Worm (Caenorhabditis elegans) whole organism, dauer: ENCODE results near the gene C45E5.1.

Experiments
- unc-62 ChIP-seq: sonication (generic microtip); optimal IDR thresholded peaks from 2 replicates; lab custom pipeline; 2017; ENCODE audit warnings: missing biosample characterization, missing genetic modification reagents, missing genetic modification characterization

C45E5.1 gene

DNA sequence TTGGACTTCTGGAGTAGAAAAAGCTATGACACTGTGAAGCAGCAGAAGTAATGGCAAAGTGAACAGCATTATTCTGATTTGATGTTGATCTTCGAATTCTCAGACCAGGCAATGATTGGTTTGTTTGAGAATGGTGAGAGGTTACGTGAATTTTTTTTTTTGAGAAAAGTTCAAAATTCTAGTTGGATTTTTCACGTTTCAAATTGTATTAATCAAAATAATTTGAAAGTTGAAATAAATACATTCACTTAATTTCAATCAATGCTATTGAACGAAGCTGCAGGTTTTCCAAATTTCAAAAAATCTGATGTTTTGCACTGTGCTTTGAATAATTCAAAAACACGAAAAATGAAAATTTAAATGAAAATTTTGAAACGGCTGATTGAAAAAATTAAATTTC is 52.5 kb downstream of the C45E5.1 start, which contains the start of gene C31H1.5:
Gene C31H1.5, minus strand, starts transcription at position 101 of the 400 bp plus-strand sequence.
- TF ChIP-seq unc-62 (GFP tag; lab: Kevin White, UChicago): no peak
